Fruit fly (Drosophila melanogaster): ENCODE results near the gene CG17129.
A peak's percentile ranks its signal among the peaks of the same experiment; 100 is the strongest.

CG17129 gene

dm6 chr3L:710345-710822, 30.3 kb upstream of the CG17129 start, which contains the start of gene CkIIalpha-i3 (continued):
- TF ChIP-seq Pdp1 (GFP tag; optimal IDR thresholded peaks at IDR 0.05) (peak in 1 of 2 experiments; percentile 90), HLH4C (GFP tag; IDR thresholded peaks at IDR 0.05; ENCODE audit: partially characterized antibody) (no peak), CG34224 (GFP tag; IDR thresholded peaks at IDR 0.05; ENCODE audit: partially characterized antibody) (no peak), CG17829 (tag; optimal IDR thresholded peaks at IDR 0.05) (no peak), pan (optimal IDR thresholded peaks at IDR 0.05) (no peak), pan (GFP tag; optimal IDR thresholded peaks at IDR 0.05 in 1 of 2, IDR thresholded peaks at IDR 0.05 in 1 of 2) (no peak), toy (GFP tag; IDR thresholded peaks at IDR 0.05) (no peak), Meics (GFP tag; optimal IDR thresholded peaks at IDR 0.05) (no peak), Ada2b (GFP tag; IDR thresholded peaks at IDR 0.05) (no peak), Hr78 (GFP tag; optimal IDR thresholded peaks at IDR 0.05) (no peak), CG14860 (GFP tag; IDR thresholded peaks at IDR 0.05; ENCODE audit: partially characterized antibody) (no peak), CG18476 (GFP tag; optimal IDR thresholded peaks at IDR 0.05) (no peak), MBD-R2 (GFP tag; IDR thresholded peaks at IDR 0.05) (no peak), ham (GFP tag; IDR thresholded peaks at IDR 0.05) (no peak), lola (GFP tag; optimal IDR thresholded peaks at IDR 0.05) (no peak), hth (optimal IDR thresholded peaks at IDR 0.05) (no peak), dpn (GFP tag; optimal IDR thresholded peaks at IDR 0.05) (no peak), CG31365 (tag; optimal IDR thresholded peaks at IDR 0.05) (no peak), CG13296 (GFP tag; optimal IDR thresholded peaks at IDR 0.05) (no peak), fd64A (GFP tag; optimal IDR thresholded peaks at IDR 0.05) (no peak), ftz-f1 (GFP tag; optimal IDR thresholded peaks at IDR 0.05) (no peak), CG14710 (tag; optimal IDR thresholded peaks at IDR 0.05) (peak; percentile 47), CG30403 (GFP tag; optimal IDR thresholded peaks at IDR 0.05) (peak; percentile 2), CG42726 (GFP tag; IDR thresholded peaks at IDR 0.05; ENCODE audit: partially characterized antibody) (no peak), CG17361 (GFP tag; IDR thresholded peaks at IDR 0.05) (0 out of 3 replicates have a peak, but pooled peaks have one; percentile 33), gsb-n (tag; optimal IDR thresholded peaks at IDR 0.05) (no peak), h (optimal IDR thresholded peaks at IDR 0.05) (no peak), sc (optimal IDR thresholded peaks at IDR 0.05) (no peak), sc (GFP tag; optimal IDR thresholded peaks at IDR 0.05) (no peak), B-H2 (GFP tag; optimal IDR thresholded peaks at IDR 0.05) (no peak), CrebB (tag; optimal IDR thresholded peaks at IDR 0.05) (no peak), nmo (GFP tag; optimal IDR thresholded peaks at IDR 0.05) (peak; percentile 38), CG2875 (GFP tag; optimal IDR thresholded peaks at IDR 0.05) (no peak), Xbp1 (GFP tag; optimal IDR thresholded peaks at IDR 0.05) (no peak), NfI (GFP tag; optimal IDR thresholded peaks at IDR 0.05) (no peak), Med (GFP tag) (peak; percentile 0), HLH3B (GFP tag; IDR thresholded peaks at IDR 0.05) (no peak), CG16863 (GFP tag; optimal IDR thresholded peaks at IDR 0.05) (no peak), CG2202 (tag; optimal IDR thresholded peaks at IDR 0.05) (no peak), Bdp1 (GFP tag; optimal IDR thresholded peaks at IDR 0.05) (no peak), Hr51 (GFP tag; optimal IDR thresholded peaks at IDR 0.05) (no peak), Ravus (GFP tag; IDR thresholded peaks at IDR 0.05) (no peak), repo (GFP tag; optimal IDR thresholded peaks at IDR 0.05) (no peak), Gsc (GFP tag; IDR thresholded peaks at IDR 0.05) (no peak), org-1 (GFP tag; optimal IDR thresholded peaks at IDR 0.05) (no peak), cad (GFP tag; optimal IDR thresholded peaks at IDR 0.05) (no peak), ERR (GFP tag; optimal IDR thresholded peaks at IDR 0.05) (no peak), da (GFP tag; optimal IDR thresholded peaks at IDR 0.05) (no peak), CG2116 (GFP tag; optimal IDR thresholded peaks at IDR 0.05) (peak; percentile 97), vvl (GFP tag; IDR thresholded peaks at IDR 0.05) (peak; percentile 38; the same call in 1 of the 2 replicates), crp (GFP tag; optimal IDR thresholded peaks at IDR 0.05) (no peak)
